Fruit fly (Drosophila melanogaster) whole organism, embryonic: ENCODE measurements around the gene CG42718.
A peak's percentile ranks its signal among the peaks of the same experiment; 100 is the strongest.

Experiments
- Antp ChIP-seq: fragments of 200-800 bp; sonication (Bioruptor generic); optimal IDR thresholded peaks from 3 replicates; lab custom pipeline; 2016; ENCODE audit warnings: missing biosample characterization, missing genetic modification characterization
- Blimp-1 ChIP-seq: fragments of 200-800 bp; sonication (Bioruptor generic); optimal IDR thresholded peaks from 3 replicates; lab custom pipeline; 2018; ENCODE audit warnings: missing biosample characterization, missing genetic modification characterization, mild to moderate bottlenecking, moderate library complexity, missing genetic modification reagents
- Bteb2 ChIP-seq: fragments of 200-800 bp; sonication (Bioruptor generic); optimal IDR thresholded peaks from 2 replicates; lab custom pipeline; 2016; ENCODE audit warnings: missing biosample characterization, missing genetic modification characterization
- CG11696 ChIP-seq: fragments of 200-800 bp; sonication (Bioruptor generic); IDR thresholded peaks from 2 replicates; pipeline ENCODE4 v1.3.6; 2022; ENCODE audit warnings: missing biosample characterization, missing genetic modification characterization
- CG12155 ChIP-seq: fragments of 200-800 bp; sonication (Bioruptor generic); optimal IDR thresholded peaks from 3 replicates; lab custom pipeline; 2016; ENCODE audit warnings: missing biosample characterization, missing genetic modification characterization
- CG12659 ChIP-seq: fragments of 200-800 bp; sonication (Bioruptor generic); optimal IDR thresholded peaks from 3 replicates; lab custom pipeline; 2017; ENCODE audit warnings: mild to moderate bottlenecking, missing biosample characterization, missing genetic modification reagents, missing genetic modification characterization
- CG12769 ChIP-seq: fragments of 200-800 bp; sonication (Bioruptor generic); optimal IDR thresholded peaks from 2 replicates; lab custom pipeline; 2019; ENCODE audit warnings: missing biosample characterization, mild to moderate bottlenecking, missing genetic modification characterization, moderate library complexity
- CG12942 ChIP-seq: fragments of 200-800 bp; sonication (Bioruptor generic); optimal IDR thresholded peaks from 3 replicates; lab custom pipeline; 2016; ENCODE audit warnings: missing biosample characterization, missing genetic modification characterization
- CG13424 ChIP-seq: fragments of 200-800 bp; sonication (Bioruptor generic); optimal IDR thresholded peaks from 2 replicates; lab custom pipeline; 2019; ENCODE audit warnings: missing biosample characterization, mild to moderate bottlenecking, missing genetic modification characterization, moderate library complexity
- CG13775 ChIP-seq: fragments of 200-800 bp; sonication (Bioruptor generic); optimal IDR thresholded peaks from 3 replicates; lab custom pipeline; 2017; ENCODE audit warnings: missing biosample characterization, mild to moderate bottlenecking, missing genetic modification characterization
- CG15269 ChIP-seq: fragments of 200-800 bp; sonication (Bioruptor generic); optimal IDR thresholded peaks from 2 replicates; lab custom pipeline; 2018; ENCODE audit warnings: missing biosample characterization, mild to moderate bottlenecking, missing genetic modification characterization, moderate library complexity
- CG1603 ChIP-seq: fragments of 200-800 bp; sonication (Bioruptor generic); optimal IDR thresholded peaks from 2 replicates; lab custom pipeline; 2019; ENCODE audit warnings: missing biosample characterization, mild to moderate bottlenecking, missing genetic modification characterization, moderate library complexity
- CG17328 ChIP-seq: fragments of 200-800 bp; sonication (Bioruptor generic); IDR thresholded peaks from 2 replicates; pipeline ENCODE4 v1.3.6; 2022; ENCODE audit warnings: missing biosample characterization, missing genetic modification characterization
- CG17385 ChIP-seq: fragments of 200-800 bp; sonication (Bioruptor generic); optimal IDR thresholded peaks from 3 replicates; lab custom pipeline; 2018; ENCODE audit warnings: missing biosample characterization, mild to moderate bottlenecking, missing genetic modification characterization
- CG2678 ChIP-seq: fragments of 200-800 bp; sonication (Bioruptor generic); optimal IDR thresholded peaks from 3 replicates; lab custom pipeline; 2019; ENCODE audit warnings: missing biosample characterization, mild to moderate bottlenecking, missing genetic modification characterization, moderate library complexity
- CG31224 ChIP-seq: fragments of 200-800 bp; sonication (Bioruptor generic); IDR thresholded peaks from 2 replicates; pipeline ENCODE4 v1.3.6; 2022; ENCODE audit warnings: missing biosample characterization, missing genetic modification characterization
- CG34422 ChIP-seq: fragments of 200-800 bp; sonication (Bioruptor generic); IDR thresholded peaks from 3 replicates; pipeline ENCODE4 v1.3.6; 2022; ENCODE audit warnings: missing biosample characterization, missing genetic modification characterization
- CG4404 ChIP-seq: fragments of 200-800 bp; sonication (Bioruptor generic); IDR thresholded peaks from 2 replicates; pipeline ENCODE4 v1.3.6; 2022; ENCODE audit warnings: missing biosample characterization, missing genetic modification characterization
- CG4730 ChIP-seq: fragments of 200-800 bp; sonication (Bioruptor generic); IDR thresholded peaks from 2 replicates; pipeline ENCODE4 v1.3.6; 2022; ENCODE audit warnings: missing biosample characterization, missing genetic modification characterization
- CG9437 ChIP-seq: fragments of 200-800 bp; sonication (Bioruptor generic); optimal IDR thresholded peaks from 2 replicates; lab custom pipeline; 2018; ENCODE audit warnings: missing biosample characterization, mild to moderate bottlenecking, missing genetic modification characterization
- Eip74EF ChIP-seq, 2 experiments: fragments of 200-800 bp in 1 of 2; fragments of >200 bp in 1 of 2; sonication (Bioruptor generic) in 1 of 2; optimal IDR thresholded peaks; 2 replicates each; lab custom pipeline; 2017 to 2019; ENCODE audit warnings: missing biosample characterization in 2 of 2, missing genetic modification characterization in 2 of 2, mild to moderate bottlenecking in 1 of 2, moderate library complexity in 1 of 2
- Gug ChIP-seq: fragments of 200-800 bp; sonication (Bioruptor generic); IDR thresholded peaks from 4 replicates; pipeline ENCODE4 v1.3.6; 2022; ENCODE audit warnings: missing biosample characterization, missing genetic modification characterization
- Hr3 ChIP-seq: fragments of 200-800 bp; sonication (Bioruptor generic); optimal IDR thresholded peaks from 3 replicates; lab custom pipeline; 2016; ENCODE audit warnings: missing biosample characterization, missing genetic modification characterization
- Hr51 ChIP-seq, 2 experiments: fragments of 200-800 bp; sonication (Bioruptor generic); optimal IDR thresholded peaks; 2 replicates in 1 of 2; 3 replicates in 1 of 2; lab custom pipeline; 2016 to 2018; ENCODE audit warnings: missing biosample characterization in 2 of 2, missing genetic modification characterization in 2 of 2, mild to moderate bottlenecking in 1 of 2, moderate library complexity in 1 of 2
- MTF-1 ChIP-seq: fragments of 200-800 bp; sonication (Bioruptor generic); optimal IDR thresholded peaks from 2 replicates; lab custom pipeline; 2018; ENCODE audit warnings: missing biosample characterization, mild to moderate bottlenecking, missing genetic modification characterization, borderline replicate concordance
- Nf-YA ChIP-seq: fragments of 200-800 bp; sonication (Bioruptor generic); IDR thresholded peaks from 2 replicates; pipeline ENCODE4 v1.3.6; 2022; ENCODE audit warnings: missing biosample characterization, missing genetic modification characterization
- Poxn ChIP-seq: fragments of 200-800 bp; sonication (Bioruptor generic); IDR thresholded peaks from 2 replicates; pipeline ENCODE4 v1.3.6; 2022; ENCODE audit warnings: missing biosample characterization, missing genetic modification characterization
- Rfx ChIP-seq: fragments of 200-800 bp; sonication (Bioruptor generic); IDR thresholded peaks from 2 replicates; pipeline ENCODE4 v1.3.6; 2022; ENCODE audit warnings: missing biosample characterization, missing genetic modification characterization
- Taf1 ChIP-seq: fragments of 200-800 bp; sonication (Bioruptor generic); IDR thresholded peaks from 2 replicates; pipeline ENCODE4 v1.3.6; 2022; ENCODE audit warnings: missing biosample characterization, missing genetic modification characterization
- Xbp1 ChIP-seq: fragments of 200-800 bp; sonication (Bioruptor generic); optimal IDR thresholded peaks from 3 replicates; lab custom pipeline; 2016; ENCODE audit warnings: missing biosample characterization, mild to moderate bottlenecking, missing genetic modification characterization
- Xrp1 ChIP-seq: fragments of 200-800 bp; sonication (Bioruptor generic); IDR thresholded peaks from 2 replicates; pipeline ENCODE4 v1.3.6; 2022; ENCODE audit warnings: missing biosample characterization, missing genetic modification characterization
- bcd ChIP-seq: fragments of 200-800 bp; sonication (Bioruptor generic); optimal IDR thresholded peaks from 2 replicates; lab custom pipeline; 2017; ENCODE audit warnings: missing biosample characterization, mild to moderate bottlenecking, missing genetic modification characterization
- br ChIP-seq: fragments of >200 bp; optimal IDR thresholded peaks from 2 replicates; lab custom pipeline; 2017
- chinmo ChIP-seq: fragments of 200-800 bp; sonication (Bioruptor generic); IDR thresholded peaks from 4 replicates; pipeline ENCODE4 v1.3.6; 2022; ENCODE audit warnings: missing biosample characterization, missing genetic modification characterization; ENCODE audit not compliant: partially characterized antibody
- ewg ChIP-seq: fragments of 200-800 bp; sonication (Bioruptor generic); optimal IDR thresholded peaks from 3 replicates; lab custom pipeline; 2017; ENCODE audit warnings: mild to moderate bottlenecking, missing biosample characterization, missing genetic modification reagents, missing genetic modification characterization
- fd3F ChIP-seq: fragments of 200-800 bp; sonication (Bioruptor generic); optimal IDR thresholded peaks from 2 replicates; lab custom pipeline; 2018; ENCODE audit warnings: missing biosample characterization, mild to moderate bottlenecking, missing genetic modification characterization, moderate library complexity
- gem ChIP-seq: fragments of 200-800 bp; sonication (Bioruptor generic); optimal IDR thresholded peaks from 2 replicates; lab custom pipeline; 2019; ENCODE audit warnings: missing biosample characterization, mild to moderate bottlenecking, missing genetic modification characterization, moderate library complexity
- hkb ChIP-seq, 2 experiments: fragments of 200-800 bp in 1 of 2; fragments of >200 bp in 1 of 2; sonication (Bioruptor generic) in 1 of 2; IDR thresholded peaks in 1 of 2; optimal IDR thresholded peaks in 1 of 2; 2 replicates each; pipeline versions ENCODE4 v1.3.6 to Lab custom; 2017 to 2022; ENCODE audit warnings: missing biosample characterization in 1 of 2, missing genetic modification characterization in 1 of 2
- jumu ChIP-seq: fragments of 200-800 bp; sonication (Bioruptor generic); optimal IDR thresholded peaks from 3 replicates; lab custom pipeline; 2016; ENCODE audit warnings: missing biosample characterization, missing genetic modification characterization
- lov ChIP-seq, 2 experiments: fragments of 200-800 bp in 1 of 2; fragments of >200 bp in 1 of 2; sonication (Bioruptor generic) in 1 of 2; IDR thresholded peaks in 1 of 2; optimal IDR thresholded peaks in 1 of 2; 2 replicates in 1 of 2; 3 replicates in 1 of 2; pipeline versions ENCODE4 v1.3.6 to Lab custom; 2017 to 2022; ENCODE audit warnings: missing biosample characterization in 1 of 2, missing genetic modification characterization in 1 of 2
- nmo ChIP-seq: fragments of 200-800 bp; sonication (Bioruptor generic); optimal IDR thresholded peaks from 2 replicates; lab custom pipeline; 2018; ENCODE audit warnings: missing biosample characterization, mild to moderate bottlenecking, missing genetic modification characterization, moderate library complexity
- ranshi ChIP-seq: fragments of 200-800 bp; sonication (Bioruptor generic); IDR thresholded peaks from 2 replicates; pipeline ENCODE4 v1.3.6; 2022; ENCODE audit warnings: missing biosample characterization, missing genetic modification characterization
- repo ChIP-seq: fragments of 200-800 bp; sonication (Bioruptor generic); optimal IDR thresholded peaks from 2 replicates; lab custom pipeline; 2016; ENCODE audit warnings: missing biosample characterization, missing genetic modification characterization
- rib ChIP-seq: fragments of 200-800 bp; sonication (Bioruptor generic); IDR thresholded peaks from 2 replicates; pipeline ENCODE4 v1.3.6; 2022; ENCODE audit warnings: missing biosample characterization, missing genetic modification characterization
- salm ChIP-seq: fragments of 200-800 bp; sonication (Bioruptor generic); optimal IDR thresholded peaks from 2 replicates; lab custom pipeline; 2018; ENCODE audit warnings: missing biosample characterization, mild to moderate bottlenecking, missing genetic modification characterization
- seq ChIP-seq: fragments of 200-800 bp; sonication (Bioruptor generic); IDR thresholded peaks from 2 replicates; pipeline ENCODE4 v1.3.6; 2022; ENCODE audit warnings: missing biosample characterization, missing genetic modification characterization
- slbo ChIP-seq: fragments of 200-800 bp; sonication (Bioruptor generic); IDR thresholded peaks from 2 replicates; pipeline ENCODE4 v1.3.6; 2022; ENCODE audit warnings: missing biosample characterization, missing genetic modification characterization
- tio ChIP-seq: fragments of 200-800 bp; sonication (Bioruptor generic); optimal IDR thresholded peaks from 2 replicates; lab custom pipeline; 2017; ENCODE audit warnings: missing biosample characterization, missing genetic modification characterization, inconsistent platforms
- trem ChIP-seq: fragments of 200-800 bp; optimal IDR thresholded peaks from 3 replicates; lab custom pipeline; 2019; ENCODE audit warnings: missing biosample characterization, mild to moderate bottlenecking, missing genetic modification characterization, moderate library complexity

CG42718 gene

dm6 chr3L:16289067-16289466 is 32.0 kb downstream of the CG42718 start (continued):
- TF ChIP-seq jumu (GFP tag; lab: Kevin White, UChicago) (no peak), tio (GFP tag; lab: Kevin White, UChicago) (peak; percentile 5), Nf-YA (0 out of 2 replicates have a peak, but pooled peaks have one; percentile 20), Xbp1 (peak; percentile 56), CG17385 (GFP tag; lab: Kevin White, UChicago) (peak; percentile 13), ewg (GFP tag; lab: Kevin White, UChicago) (no peak), CG9437 (GFP tag; lab: Kevin White, UChicago) (peak; percentile 25), Poxn (no peak), trem (tag; lab: Kevin White, UChicago) (no peak), CG31224 (GFP tag; lab: Robert Waterston, UW) (no peak), salm (no peak), br (lab: Kevin White, UChicago) (no peak), Xrp1 (no peak), CG17328 (peak; percentile 44; the same call in 1 of the 2 replicates), slbo (peak; percentile 22; the same call in 1 of the 2 replicates), Hr3 (GFP tag; lab: Kevin White, UChicago) (peak; percentile 24), Taf1 (no peak), CG12659 (GFP tag; lab: Kevin White, UChicago) (peak; percentile 19), Bteb2 (GFP tag; lab: Kevin White, UChicago) (no peak), seq (GFP tag; lab: Robert Waterston, UW) (peak; percentile 73), bcd (GFP tag; lab: Kevin White, UChicago) (no peak), hkb (optimal IDR thresholded peaks at IDR 0.05; lab: Kevin White, UChicago) (no peak), hkb (GFP tag; IDR thresholded peaks at IDR 0.05; lab: Robert Waterston, UW) (peak; percentile 66), ranshi (GFP tag; lab: Robert Waterston, UW) (0 out of 2 replicates have a peak, but pooled peaks have one; percentile 28), CG12155 (GFP tag; lab: Kevin White, UChicago) (peak; percentile 3), CG13424 (tag; lab: Kevin White, UChicago) (peak; percentile 41), fd3F (GFP tag; lab: Kevin White, UChicago) (peak; percentile 36), CG12942 (GFP tag; lab: Kevin White, UChicago) (no peak), Eip74EF (GFP tag; optimal IDR thresholded peaks at IDR 0.05; lab: Kevin White, UChicago) (no peak), repo (GFP tag; lab: Kevin White, UChicago) (no peak), Gug (0 out of 4 replicates have a peak, but pooled peaks have one; percentile 13), Hr51 (GFP tag; optimal IDR thresholded peaks at IDR 0.05; lab: Kevin White, UChicago) (peak in 1 of 2 experiments; percentile 69), Blimp-1 (peak; percentile 22), nmo (GFP tag; lab: Kevin White, UChicago) (peak; percentile 2), CG34422 (GFP tag; lab: Robert Waterston, UW) (peak; percentile 50; the same call in 1 of the 3 replicates), rib (GFP tag; lab: Robert Waterston, UW) (no peak), CG13775 (GFP tag; lab: Kevin White, UChicago) (peak; percentile 11), CG15269 (tag; lab: Kevin White, UChicago) (peak; percentile 67), CG1603 (tag; lab: Kevin White, UChicago) (no peak), chinmo (no peak), CG2678 (tag; lab: Kevin White, UChicago) (no peak), CG4404 (GFP tag; lab: Robert Waterston, UW) (no peak), Antp (GFP tag; lab: Kevin White, UChicago) (no peak), Rfx (peak; percentile 38; the same call in 1 of the 2 replicates), CG11696 (peak; percentile 44; the same call in 1 of the 2 replicates), lov (optimal IDR thresholded peaks at IDR 0.05; lab: Kevin White, UChicago) (no peak), lov (GFP tag; IDR thresholded peaks at IDR 0.05; lab: Robert Waterston, UW) (no peak), CG12769 (no peak), MTF-1 (GFP tag; lab: Kevin White, UChicago) (no peak), gem (tag; lab: Kevin White, UChicago) (peak; percentile 65), CG4730 (GFP tag; lab: Robert Waterston, UW) (peak; percentile 50; the same call in 1 of the 2 replicates)
